Worm (Caenorhabditis elegans): Measurements from ENCODE around the gene cest-16.

Gene cest-16

DNA sequence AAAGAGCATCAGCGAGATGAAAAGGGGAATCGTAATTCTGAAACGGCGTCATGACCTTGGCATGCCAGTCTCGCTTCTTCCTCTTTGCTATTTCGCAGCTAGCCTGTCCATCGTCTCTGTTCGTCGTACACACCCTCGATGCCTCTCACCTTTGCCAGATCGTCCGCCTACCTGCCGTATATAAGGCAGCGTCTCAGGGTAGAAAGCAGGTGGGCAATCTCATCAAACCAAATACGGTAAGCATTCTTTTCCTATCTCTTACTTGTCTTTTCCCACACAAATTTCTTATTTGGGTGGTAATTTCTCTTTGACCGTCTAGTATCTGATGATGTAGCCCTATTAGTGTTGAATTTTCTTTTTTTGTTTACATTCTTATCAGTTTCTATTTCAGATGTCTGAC lies 20.1 kb upstream of the cest-16 start, which contains the start of gene col-166 (continued):
- TF ChIP-seq mes-2 (tag; optimal IDR thresholded peaks at IDR 0.05; ENCODE audit: poor library complexity, severe bottlenecking) (no peak), Y75B8A.6 (GFP tag; IDR thresholded peaks at IDR 0.05) (no peak), T20F7.1 (GFP tag; optimal IDR thresholded peaks at IDR 0.05) (no peak), ctbp-1 (GFP tag; IDR thresholded peaks at IDR 0.05) (no peak), fkh-10 (GFP tag; optimal IDR thresholded peaks at IDR 0.05) (no peak), egl-27 (tag; optimal IDR thresholded peaks at IDR 0.05) (no peak), nhr-48 (tag; optimal IDR thresholded peaks at IDR 0.05) (no peak), set-16 (GFP tag; IDR thresholded peaks at IDR 0.05) (no peak), unc-130 (GFP tag; optimal IDR thresholded peaks at IDR 0.05) (no peak), nhr-41 (GFP tag; IDR thresholded peaks at IDR 0.05) (no peak), skn-1 (tag; optimal IDR thresholded peaks at IDR 0.05) (no peak), ama-1 (optimal IDR thresholded peaks at IDR 0.05) (peak; percentile 75), zip-2 (tag; optimal IDR thresholded peaks at IDR 0.05) (no peak), nhr-10 (tag; optimal IDR thresholded peaks at IDR 0.05) (no peak), lin-29 (GFP tag; IDR thresholded peaks at IDR 0.05) (no peak), egl-43 (GFP tag; IDR thresholded peaks at IDR 0.05) (no peak)

DNA sequence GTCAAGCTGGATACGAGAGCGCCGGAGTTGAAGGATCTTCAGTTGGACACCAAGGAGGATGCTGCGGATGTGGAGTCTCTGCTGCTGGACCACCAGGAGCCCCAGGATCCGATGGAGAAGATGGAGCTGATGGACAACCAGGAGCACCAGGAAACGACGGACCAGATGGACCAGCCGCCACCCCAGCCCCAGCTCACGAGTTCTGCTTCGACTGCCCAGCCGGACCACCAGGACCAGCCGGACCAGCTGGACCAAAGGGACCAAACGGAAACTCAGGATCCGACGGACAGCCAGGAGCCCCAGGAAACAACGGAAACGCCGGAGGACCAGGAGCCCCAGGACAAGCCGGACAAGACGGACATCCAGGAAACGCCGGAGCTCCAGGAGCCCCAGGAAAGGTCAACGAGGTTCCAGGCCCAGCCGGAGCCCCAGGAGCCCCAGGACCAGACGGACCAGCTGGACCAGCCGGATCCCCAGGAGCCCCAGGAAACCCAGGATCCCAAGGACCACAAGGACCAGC lies 19.4 kb upstream of the cest-16 start:
- peak; percentile 95 for TF ChIP-seq set-16 (GFP tag; IDR thresholded peaks at IDR 0.05)

DNA sequence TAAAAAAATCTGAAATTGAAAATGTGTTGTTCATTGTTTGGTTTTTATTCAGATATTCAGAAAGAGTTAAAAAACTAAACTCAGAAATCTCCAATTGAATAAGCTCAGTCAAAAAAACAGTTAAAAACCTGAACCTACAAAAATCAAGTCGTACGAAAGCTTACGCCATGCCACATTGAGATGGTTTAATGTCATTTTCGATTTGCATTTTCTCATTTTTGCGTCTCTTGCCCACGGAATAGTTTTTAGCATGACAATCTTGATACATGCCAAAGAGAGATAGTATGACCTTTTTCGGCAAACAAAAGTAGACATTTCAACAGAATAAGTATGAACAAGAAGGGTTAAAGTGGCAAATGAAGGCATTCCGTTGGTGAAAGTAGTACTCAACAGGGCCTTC lies 18.7 kb upstream of the cest-16 start:
- TF ChIP-seq snpc-1.2 (GFP tag; IDR thresholded peaks at IDR 0.05) = no peak
- no peak for TF ChIP-seq hif-1 (tag; optimal IDR thresholded peaks at IDR 0.05)
- no peak for TF ChIP-seq ceh-44 (GFP tag; IDR thresholded peaks at IDR 0.05)
- TF ChIP-seq lsy-2 (tag; optimal IDR thresholded peaks at IDR 0.05) = peak in 1 of 2 experiments; percentile 13
- peak; percentile 67 for TF ChIP-seq mep-1 (tag; optimal IDR thresholded peaks at IDR 0.05)
- no peak for TF ChIP-seq T26A8.4 (GFP tag; IDR thresholded peaks at IDR 0.05)
- peak in 1 of 2 experiments; percentile 46 for TF ChIP-seq unc-62 (GFP tag; optimal IDR thresholded peaks at IDR 0.05 in 1 of 2)
- no peak for TF ChIP-seq unc-62 (tag; optimal IDR thresholded peaks at IDR 0.05)
- peak; percentile 8 for TF ChIP-seq aha-1 (tag)
- peak; percentile 82 for TF ChIP-seq ama-1 (optimal IDR thresholded peaks at IDR 0.05)
- TF ChIP-seq hmg-1.1 (GFP tag; IDR thresholded peaks at IDR 0.05) = no peak
- TF ChIP-seq mes-2 (tag; optimal IDR thresholded peaks at IDR 0.05; ENCODE audit: poor library complexity, severe bottlenecking) = peak; percentile 43
- TF ChIP-seq ZK337.2 (GFP tag; IDR thresholded peaks at IDR 0.05) = no peak
- TF ChIP-seq nhr-76 (tag; optimal IDR thresholded peaks at IDR 0.05) = no peak
- no peak for TF ChIP-seq daf-12 (tag; optimal IDR thresholded peaks at IDR 0.05)
- TF ChIP-seq nhr-28 (tag; optimal IDR thresholded peaks at IDR 0.05) = no peak
- no peak for TF ChIP-seq mxl-3 (GFP tag; optimal IDR thresholded peaks at IDR 0.05)
- no peak for TF ChIP-seq rbr-2 (tag; optimal IDR thresholded peaks at IDR 0.05)
- no peak for TF ChIP-seq ZK546.5 (tag; optimal IDR thresholded peaks at IDR 0.05)
- no peak for TF ChIP-seq hlh-11 (tag; optimal IDR thresholded peaks at IDR 0.05)
- TF ChIP-seq zip-2 (tag; optimal IDR thresholded peaks at IDR 0.05) = no peak
- no peak for TF ChIP-seq pha-4 (GFP tag; IDR thresholded peaks at IDR 0.05)
- no peak for TF ChIP-seq pha-4 (tag; optimal IDR thresholded peaks at IDR 0.05)
- TF ChIP-seq nhr-10 (tag; optimal IDR thresholded peaks at IDR 0.05) = no peak
- no peak for TF ChIP-seq dmd-9 (GFP tag; IDR thresholded peaks at IDR 0.05)
- TF ChIP-seq unc-39 (tag; optimal IDR thresholded peaks at IDR 0.05) = no peak
- no peak for TF ChIP-seq spr-3 (GFP tag; optimal IDR thresholded peaks at IDR 0.05)
- no peak for TF ChIP-seq ceh-32 (tag; optimal IDR thresholded peaks at IDR 0.05; ENCODE audit: poor library complexity)
- TF ChIP-seq F49E8.2 (tag; optimal IDR thresholded peaks at IDR 0.05; ENCODE audit: borderline replicate concordance) = no peak
- no peak for TF ChIP-seq gei-8 (GFP tag; optimal IDR thresholded peaks at IDR 0.05)
- TF ChIP-seq fkh-10 (GFP tag; optimal IDR thresholded peaks at IDR 0.05) = no peak
- TF ChIP-seq nhr-25 (tag; optimal IDR thresholded peaks at IDR 0.05; ENCODE audit: borderline replicate concordance, insufficient read depth) = no peak
- no peak for TF ChIP-seq skn-1 (tag; optimal IDR thresholded peaks at IDR 0.05)
- no peak for TF ChIP-seq egl-27 (tag; optimal IDR thresholded peaks at IDR 0.05)
- no peak for TF ChIP-seq arid-1 (GFP tag; conservative IDR thresholded peaks at IDR 0.05)
